Fruit fly (Drosophila melanogaster): ENCODE measurements around the gene CG5112.

The CG5112 gene

dm6 chr3R:25515450-25516288 lies 24.4 kb downstream of the CG5112 start, which contains the start of gene msi (continued):
- TF ChIP-seq caup (GFP tag; optimal IDR thresholded peaks at IDR 0.05; ENCODE audit: severe bottlenecking) = peak; percentile 98
- TF ChIP-seq Vsx1 (GFP tag; optimal IDR thresholded peaks at IDR 0.05) = peak; percentile 95
- peak; percentile 99 for TF ChIP-seq CG6689 (GFP tag; IDR thresholded peaks at IDR 0.05)
- peak; percentile 96 for TF ChIP-seq cas (GFP tag; IDR thresholded peaks at IDR 0.05)
- peak; percentile 98 for TF ChIP-seq CG43689 (GFP tag; IDR thresholded peaks at IDR 0.05)
- peak; percentile 56 for TF ChIP-seq Dip3 (GFP tag; optimal IDR thresholded peaks at IDR 0.05)
- TF ChIP-seq CG32532 (GFP tag; IDR thresholded peaks at IDR 0.05) = peak; percentile 99
- TF ChIP-seq Chrac-16 (GFP tag; optimal IDR thresholded peaks at IDR 0.05) = peak; percentile 96
- TF ChIP-seq twi (tag; optimal IDR thresholded peaks at IDR 0.05) = peak; percentile 98
- TF ChIP-seq sd (tag; optimal IDR thresholded peaks at IDR 0.05) = peak; percentile 98
- TF ChIP-seq Antp (GFP tag; optimal IDR thresholded peaks at IDR 0.05) = peak; percentile 66
- TF ChIP-seq CTCF (GFP tag; optimal IDR thresholded peaks at IDR 0.05) = peak; percentile 70
- TF ChIP-seq CG4404 (GFP tag; IDR thresholded peaks at IDR 0.05) = peak; percentile 97
- peak; percentile 48; the same call in 1 of the 2 replicates for TF ChIP-seq inv (GFP tag; IDR thresholded peaks at IDR 0.05; ENCODE audit: partially characterized antibody)
- peak; percentile 96 for TF ChIP-seq HmgZ (tag; optimal IDR thresholded peaks at IDR 0.05)
- peak; percentile 97 for TF ChIP-seq CG12942 (GFP tag; optimal IDR thresholded peaks at IDR 0.05)
- peak; percentile 92 for TF ChIP-seq CG15696 (tag; optimal IDR thresholded peaks at IDR 0.05)
- peak; percentile 96 for TF ChIP-seq CG5953 (GFP tag; IDR thresholded peaks at IDR 0.05)
- TF ChIP-seq Hmr (GFP tag; optimal IDR thresholded peaks at IDR 0.05) = peak; percentile 99
- peak; percentile 63 for TF ChIP-seq Myb (GFP tag; optimal IDR thresholded peaks at IDR 0.05)
- TF ChIP-seq kah (GFP tag; optimal IDR thresholded peaks at IDR 0.05) = peak; percentile 99
- peak; percentile 95 for TF ChIP-seq kay (GFP tag; optimal IDR thresholded peaks at IDR 0.05)
- TF ChIP-seq seq (GFP tag; IDR thresholded peaks at IDR 0.05) = peak; percentile 99
- TF ChIP-seq Six4 (GFP tag; optimal IDR thresholded peaks at IDR 0.05) = peak; percentile 97
- TF ChIP-seq exex (tag; optimal IDR thresholded peaks at IDR 0.05) = peak; percentile 94
- TF ChIP-seq tio (GFP tag; optimal IDR thresholded peaks at IDR 0.05) = peak; percentile 95
- peak; percentile 20 for TF ChIP-seq cg (GFP tag; optimal IDR thresholded peaks at IDR 0.05)
- peak; percentile 99 for TF ChIP-seq Meics (GFP tag; optimal IDR thresholded peaks at IDR 0.05)
- TF ChIP-seq wdn (GFP tag; IDR thresholded peaks at IDR 0.05) = peak; percentile 96
- TF ChIP-seq CoRest (tag; optimal IDR thresholded peaks at IDR 0.05) = peak; percentile 100
- peak; percentile 81 for TF ChIP-seq pb (GFP tag; optimal IDR thresholded peaks at IDR 0.05)
- TF ChIP-seq CG8089 (GFP tag; optimal IDR thresholded peaks at IDR 0.05) = no peak
- no peak for TF ChIP-seq hth (optimal IDR thresholded peaks at IDR 0.05)
- peak; percentile 97 for TF ChIP-seq CG31224 (GFP tag; IDR thresholded peaks at IDR 0.05)
- peak; percentile 97 for TF ChIP-seq Max (GFP tag; optimal IDR thresholded peaks at IDR 0.05)
- peak; percentile 97 for TF ChIP-seq CG14050 (GFP tag; IDR thresholded peaks at IDR 0.05)
- TF ChIP-seq D19B (GFP tag; optimal IDR thresholded peaks at IDR 0.05) = peak; percentile 100
- peak; percentile 99 for TF ChIP-seq stc (GFP tag; IDR thresholded peaks at IDR 0.05)
- peak; percentile 98 for TF ChIP-seq nerfin-1 (tag; optimal IDR thresholded peaks at IDR 0.05)
- TF ChIP-seq CG12155 (GFP tag; optimal IDR thresholded peaks at IDR 0.05) = peak; percentile 96
- TF ChIP-seq ftz-f1 (GFP tag; optimal IDR thresholded peaks at IDR 0.05) = peak; percentile 53
- no peak for TF ChIP-seq prd (optimal IDR thresholded peaks at IDR 0.05)
- peak; percentile 99 for TF ChIP-seq prd (GFP tag; IDR thresholded peaks at IDR 0.05)
- TF ChIP-seq ERR (GFP tag; optimal IDR thresholded peaks at IDR 0.05) = peak; percentile 35
- no peak; the same call in 1 of the 3 replicates for TF ChIP-seq Opbp (GFP tag; IDR thresholded peaks at IDR 0.05; ENCODE audit: partially characterized antibody)
- TF ChIP-seq tgo (GFP tag; IDR thresholded peaks at IDR 0.05) = peak; percentile 100
- peak; percentile 96 for TF ChIP-seq ssp (GFP tag; IDR thresholded peaks at IDR 0.05)
- peak; percentile 87 for TF ChIP-seq CG12219 (GFP tag; optimal IDR thresholded peaks at IDR 0.05)
- peak; percentile 99 for TF ChIP-seq ara (GFP tag; IDR thresholded peaks at IDR 0.05)
- peak; percentile 29 for TF ChIP-seq CG12744 (GFP tag; optimal IDR thresholded peaks at IDR 0.05)
- TF ChIP-seq CG6175 (GFP tag; IDR thresholded peaks at IDR 0.05) = peak; percentile 98
